Fruit fly (Drosophila melanogaster): ENCODE results near the gene baf.

Gene baf

DNA sequence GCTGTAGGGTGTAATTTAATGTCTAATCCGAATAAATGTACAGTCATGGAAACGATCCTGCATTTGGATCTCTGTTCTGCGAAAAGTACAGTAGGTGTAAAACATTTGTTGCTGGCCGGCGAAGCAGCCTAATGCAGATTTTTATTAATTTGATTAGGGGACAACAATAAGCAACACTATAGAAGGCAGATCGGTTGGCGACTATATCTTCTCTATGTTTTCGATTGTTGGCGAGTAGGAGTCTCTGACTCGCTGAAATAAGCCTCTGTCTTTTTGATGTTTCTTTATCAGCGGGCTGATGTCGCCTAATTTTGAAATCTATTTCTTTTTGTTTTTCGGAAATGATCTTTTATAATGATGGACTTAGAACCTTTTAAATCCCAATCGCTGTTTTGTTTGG is 840 bp downstream of the baf start:
- TF ChIP-seq fd85E (GFP tag; optimal IDR thresholded peaks at IDR 0.05) (no peak), Hr4 (GFP tag; optimal IDR thresholded peaks at IDR 0.05) (peak; percentile 25)

DNA sequence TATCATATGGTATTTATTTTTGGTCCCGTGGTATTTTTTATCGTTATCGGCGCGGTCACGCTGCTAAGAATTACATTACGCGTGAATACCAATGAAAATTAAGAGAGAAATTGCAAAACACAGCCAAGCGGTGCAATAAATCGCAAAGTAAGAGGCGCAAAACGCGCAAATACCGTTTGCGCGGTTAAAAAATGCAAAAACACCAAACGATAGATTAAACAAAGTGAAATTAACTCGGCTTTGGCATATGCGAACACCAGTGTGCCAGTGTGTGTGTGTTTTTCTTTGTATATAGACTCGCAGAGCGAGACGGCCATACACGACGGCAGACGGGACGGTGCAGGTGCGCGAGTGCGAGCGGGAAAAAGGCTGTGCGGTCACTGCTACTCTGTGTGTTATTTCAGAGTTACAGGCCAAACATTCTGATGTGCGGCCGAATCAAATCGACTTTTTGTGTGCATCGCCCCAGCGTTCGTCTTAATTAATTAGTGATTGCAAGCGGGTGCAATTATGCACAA is 1.5 kb downstream of the baf start, which contains the start of gene Cka:
Cka (plus strand) TSS at position 29 of the 518 bp plus-strand sequence.
- TF ChIP-seq Sox102F (GFP tag; optimal IDR thresholded peaks at IDR 0.05) (no peak), CG8119 (GFP tag; IDR thresholded peaks at IDR 0.05) (peak; percentile 19; the same call in 1 of the 3 replicates), salr (GFP tag; optimal IDR thresholded peaks at IDR 0.05) (no peak), CG6808 (GFP tag; optimal IDR thresholded peaks at IDR 0.05) (peak; percentile 14), fd59A (GFP tag; optimal IDR thresholded peaks at IDR 0.05) (no peak), CG31627 (GFP tag; optimal IDR thresholded peaks at IDR 0.05) (no peak), CG11902 (GFP tag; optimal IDR thresholded peaks at IDR 0.05) (no peak), acj6 (GFP tag; optimal IDR thresholded peaks at IDR 0.05) (no peak), CG15336 (GFP tag; IDR thresholded peaks at IDR 0.05) (peak; percentile 29; the same call in 1 of the 2 replicates), achi (GFP tag; optimal IDR thresholded peaks at IDR 0.05) (no peak), Hr39 (GFP tag; optimal IDR thresholded peaks at IDR 0.05) (no peak), CG3919 (GFP tag; optimal IDR thresholded peaks at IDR 0.05) (no peak), Ets21C (GFP tag; optimal IDR thresholded peaks at IDR 0.05) (no peak), Blimp-1 (GFP tag; optimal IDR thresholded peaks at IDR 0.05) (no peak), Eip93F (GFP tag; optimal IDR thresholded peaks at IDR 0.05) (no peak), vri (GFP tag; optimal IDR thresholded peaks at IDR 0.05) (peak; percentile 35), CG6854 (GFP tag; optimal IDR thresholded peaks at IDR 0.05) (no peak), CG10669 (GFP tag; optimal IDR thresholded peaks at IDR 0.05) (no peak), fkh (GFP tag; optimal IDR thresholded peaks at IDR 0.05) (peak; percentile 92), Ets96B (tag; optimal IDR thresholded peaks at IDR 0.05) (no peak), CG3032 (tag; optimal IDR thresholded peaks at IDR 0.05) (no peak), CG6792 (GFP tag; optimal IDR thresholded peaks at IDR 0.05) (no peak), ss (GFP tag; optimal IDR thresholded peaks at IDR 0.05) (peak; percentile 21 to 40), eg (GFP tag; IDR thresholded peaks at IDR 0.05) (peak; percentile 63), Sox14 (GFP tag; optimal IDR thresholded peaks at IDR 0.05) (peak; percentile 76), CG11294 (GFP tag; IDR thresholded peaks at IDR 0.05) (no peak), net (GFP tag; optimal IDR thresholded peaks at IDR 0.05) (peak; percentile 13), CG7368 (GFP tag; optimal IDR thresholded peaks at IDR 0.05) (no peak), Met (GFP tag; optimal IDR thresholded peaks at IDR 0.05) (no peak), Hr4 (GFP tag; optimal IDR thresholded peaks at IDR 0.05) (no peak), dac (GFP tag; optimal IDR thresholded peaks at IDR 0.05) (no peak), Smox (GFP tag; optimal IDR thresholded peaks at IDR 0.05) (no peak), Eip75B (GFP tag; optimal IDR thresholded peaks at IDR 0.05) (no peak), CG32006 (GFP tag; optimal IDR thresholded peaks at IDR 0.05) (no peak), CG8632 (GFP tag; optimal IDR thresholded peaks at IDR 0.05) (no peak), cyc (GFP tag; optimal IDR thresholded peaks at IDR 0.05) (no peak), Sox15 (GFP tag; optimal IDR thresholded peaks at IDR 0.05) (no peak), CG4318 (GFP tag; optimal IDR thresholded peaks at IDR 0.05) (no peak), CG9139 (GFP tag; optimal IDR thresholded peaks at IDR 0.05) (peak; percentile 27), OdsH (GFP tag; optimal IDR thresholded peaks at IDR 0.05) (no peak), CG6163 (GFP tag; IDR thresholded peaks at IDR 0.05) (0 out of 3 replicates have a peak, but pooled peaks have one; percentile 21), spab (GFP tag; optimal IDR thresholded peaks at IDR 0.05) (no peak), lz (GFP tag; optimal IDR thresholded peaks at IDR 0.05) (no peak), CG34406 (GFP tag; optimal IDR thresholded peaks at IDR 0.05) (peak; percentile 14), topi (GFP tag; optimal IDR thresholded peaks at IDR 0.05) (no peak), dsx (GFP tag; optimal IDR thresholded peaks at IDR 0.05; ENCODE audit: poor library complexity, severe bottlenecking) (peak; percentile 42), CG6276 (GFP tag; optimal IDR thresholded peaks at IDR 0.05) (no peak), svp (GFP tag) (no peak), CG11762 (GFP tag; optimal IDR thresholded peaks at IDR 0.05; ENCODE audit: insufficient read depth) (no peak)
